ENCODE assay signal across 4 worm cellular contexts in genomic region chrX:8608756-8609155, ce11.
TF ChIP-seq lines count a peak whose summit lies in the region.

No protein-coding gene starts in this region.

TF ChIP-seq in whole organism, L1 larva, 84 proteins besides CTCF, POLR2A, EP300 and RAD21 (continued from another document and continues in another):
- TF ChIP-seq zip-4 (GFP tag; optimal IDR thresholded peaks at IDR 0.05; lab: Kevin White, UChicago) (no peak), fos-1 (tag; optimal IDR thresholded peaks at IDR 0.05; lab: Kevin White, UChicago) (no peak), skn-1 (tag; optimal IDR thresholded peaks at IDR 0.05; lab: Kevin White, UChicago) (no peak), sptf-1 (tag; optimal IDR thresholded peaks at IDR 0.05; lab: Kevin White, UChicago) (no peak), nhr-71 (tag; optimal IDR thresholded peaks at IDR 0.05; lab: Kevin White, UChicago) (peak; percentile 48), irx-1 (tag; optimal IDR thresholded peaks at IDR 0.05; lab: Kevin White, UChicago) (no peak), nhr-76 (tag; optimal IDR thresholded peaks at IDR 0.05; lab: Kevin White, UChicago) (no peak), efl-1 (optimal IDR thresholded peaks at IDR 0.05; lab: Kevin White, UChicago) (no peak), efl-1 (GFP tag; optimal IDR thresholded peaks at IDR 0.05 in 1 of 2; lab: Kevin White, UChicago) (no peak), ceh-88 (GFP tag; IDR thresholded peaks at IDR 0.05; lab: Robert Waterston, UW) (no peak), fkh-10 (GFP tag; optimal IDR thresholded peaks at IDR 0.05; lab: Kevin White, UChicago) (no peak), alr-1 (tag; optimal IDR thresholded peaks at IDR 0.05; lab: Kevin White, UChicago; ENCODE audit: borderline replicate concordance) (no peak), hlh-4 (tag; optimal IDR thresholded peaks at IDR 0.05; lab: Kevin White, UChicago) (no peak), rnt-1 (tag; optimal IDR thresholded peaks at IDR 0.05; lab: Kevin White, UChicago) (peak; percentile 73), lin-14 (GFP tag; optimal IDR thresholded peaks at IDR 0.05; lab: Kevin White, UChicago) (peak; percentile 26), nhr-237 (tag; optimal IDR thresholded peaks at IDR 0.05; lab: Kevin White, UChicago) (no peak), nhr-90 (tag; optimal IDR thresholded peaks at IDR 0.05; lab: Kevin White, UChicago; ENCODE audit: poor library complexity) (peak; percentile 72), isw-1 (GFP tag; IDR thresholded peaks at IDR 0.05; lab: Robert Waterston, UW) (no peak), hlh-17 (GFP tag; optimal IDR thresholded peaks at IDR 0.05; lab: Kevin White, UChicago; ENCODE audit: borderline replicate concordance) (no peak), sup-37 (GFP tag; optimal IDR thresholded peaks at IDR 0.05; lab: Kevin White, UChicago) (no peak), Y116A8C.19 (tag; optimal IDR thresholded peaks at IDR 0.05; lab: Kevin White, UChicago; ENCODE audit: borderline replicate concordance) (no peak), ces-1 (GFP tag; optimal IDR thresholded peaks at IDR 0.05; lab: Kevin White, UChicago) (no peak), nhr-28 (tag; optimal IDR thresholded peaks at IDR 0.05; lab: Kevin White, UChicago) (no peak), lin-35 (GFP tag; optimal IDR thresholded peaks at IDR 0.05; lab: Kevin White, UChicago) (peak in 1 of 2 experiments; percentile 62), nhr-77 (tag; optimal IDR thresholded peaks at IDR 0.05; lab: Kevin White, UChicago) (peak; percentile 36), efl-3 (GFP tag; optimal IDR thresholded peaks at IDR 0.05; lab: Kevin White, UChicago) (no peak), fkh-8 (tag; optimal IDR thresholded peaks at IDR 0.05; lab: Kevin White, UChicago) (no peak), nhr-47 (tag; optimal IDR thresholded peaks at IDR 0.05; lab: Kevin White, UChicago) (peak; percentile 54), C34B4.2 (tag; optimal IDR thresholded peaks at IDR 0.05; lab: Kevin White, UChicago) (no peak), nhr-84 (tag; optimal IDR thresholded peaks at IDR 0.05; lab: Kevin White, UChicago) (no peak), lsy-2 (tag; optimal IDR thresholded peaks at IDR 0.05; lab: Kevin White, UChicago) (peak; percentile 6 to 39), zag-1 (tag; optimal IDR thresholded peaks at IDR 0.05; lab: Kevin White, UChicago) (no peak), jun-1 (tag; optimal IDR thresholded peaks at IDR 0.05; lab: Kevin White, UChicago) (no peak), aha-1 (tag; optimal IDR thresholded peaks at IDR 0.05; lab: Kevin White, UChicago) (no peak)

TF ChIP-seq in whole organism, L2 larva, 48 proteins besides CTCF, POLR2A, EP300 and RAD21 (continued from another document):
- TF ChIP-seq F13H6.1 (tag; optimal IDR thresholded peaks at IDR 0.05; lab: Kevin White, UChicago) (peak; percentile 27), sma-9 (GFP tag; optimal IDR thresholded peaks at IDR 0.05; lab: Kevin White, UChicago) (peak; percentile 48), sma-9 (tag; optimal IDR thresholded peaks at IDR 0.05; lab: Kevin White, UChicago) (no peak)

TF ChIP-seq in whole organism, L4 larva, 104 proteins besides CTCF, POLR2A, EP300 and RAD21 (continued from another document and continues in another):
- TF ChIP-seq nhr-25 (tag; optimal IDR thresholded peaks at IDR 0.05; lab: Kevin White, UChicago; ENCODE audit: borderline replicate concordance, insufficient read depth) (no peak), nhr-42 (GFP tag; IDR thresholded peaks at IDR 0.05; lab: Robert Waterston, UW) (0 out of 2 replicates have a peak, but pooled peaks have one; percentile 65), mes-2 (tag; optimal IDR thresholded peaks at IDR 0.05; lab: Kevin White, UChicago; ENCODE audit: poor library complexity, severe bottlenecking) (peak; percentile 37), F26F4.8 (GFP tag; conservative IDR thresholded peaks at IDR 0.05; lab: Robert Waterston, UW) (peak; percentile 92), mxl-2 (GFP tag; conservative IDR thresholded peaks at IDR 0.05; lab: Robert Waterston, UW) (peak; percentile 57; the same call in 1 of the 2 replicates), lim-7 (GFP tag; IDR thresholded peaks at IDR 0.05; lab: Robert Waterston, UW) (peak; percentile 85), T26A8.4 (GFP tag; IDR thresholded peaks at IDR 0.05; lab: Robert Waterston, UW) (peak; percentile 75; the same call in 1 of the 2 replicates), zfp-3 (GFP tag; conservative IDR thresholded peaks at IDR 0.05; lab: Robert Waterston, UW) (peak; percentile 70; the same call in 1 of the 2 replicates), Y75B8A.6 (GFP tag; IDR thresholded peaks at IDR 0.05; lab: Robert Waterston, UW) (0 out of 2 replicates have a peak, but pooled peaks have one; percentile 65), ceh-28 (tag; optimal IDR thresholded peaks at IDR 0.05; lab: Kevin White, UChicago) (no peak), dmd-8 (GFP tag; IDR thresholded peaks at IDR 0.05; lab: Robert Waterston, UW) (peak; percentile 74; the same call in 1 of the 2 replicates), cey-2 (tag; optimal IDR thresholded peaks at IDR 0.05; lab: Kevin White, UChicago; ENCODE audit: borderline replicate concordance, insufficient read depth) (no peak), tra-1 (GFP tag; IDR thresholded peaks at IDR 0.05; lab: Robert Waterston, UW) (peak; percentile 84), mxl-3 (GFP tag; optimal IDR thresholded peaks at IDR 0.05; lab: Kevin White, UChicago) (no peak), nhr-6 (tag; optimal IDR thresholded peaks at IDR 0.05; lab: Kevin White, UChicago) (peak; percentile 43), hmg-1.1 (GFP tag; IDR thresholded peaks at IDR 0.05; lab: Robert Waterston, UW) (peak; percentile 75), zip-2 (tag; optimal IDR thresholded peaks at IDR 0.05; lab: Kevin White, UChicago) (peak; percentile 56), zag-1 (tag; optimal IDR thresholded peaks at IDR 0.05; lab: Kevin White, UChicago) (no peak), aha-1 (tag; lab: Kevin White, UChicago) (peak; percentile 79), ceh-20 (GFP tag; IDR thresholded peaks at IDR 0.05; lab: Robert Waterston, UW) (0 out of 2 replicates have a peak, but pooled peaks have one; percentile 28), hlh-11 (tag; optimal IDR thresholded peaks at IDR 0.05; lab: Kevin White, UChicago) (no peak), hif-1 (tag; optimal IDR thresholded peaks at IDR 0.05; lab: Kevin White, UChicago) (no peak), unc-62 (GFP tag; optimal IDR thresholded peaks at IDR 0.05 in 1 of 2; lab: Kevin White, UChicago) (peak in 1 of 2 experiments; percentile 57), unc-62 (tag; optimal IDR thresholded peaks at IDR 0.05; lab: Kevin White, UChicago) (no peak), Y105C5A.15 (GFP tag; IDR thresholded peaks at IDR 0.05; lab: Robert Waterston, UW) (peak; percentile 75; the same call in 1 of the 2 replicates), nhr-102 (tag; optimal IDR thresholded peaks at IDR 0.05; lab: Kevin White, UChicago) (peak; percentile 67), snpc-1.2 (GFP tag; IDR thresholded peaks at IDR 0.05; lab: Robert Waterston, UW) (peak; percentile 87), sdz-12 (GFP tag; optimal IDR thresholded peaks at IDR 0.05; lab: Kevin White, UChicago) (peak; percentile 12), ztf-7 (tag; optimal IDR thresholded peaks at IDR 0.05; lab: Kevin White, UChicago) (no peak), nhr-77 (tag; optimal IDR thresholded peaks at IDR 0.05; lab: Kevin White, UChicago) (no peak), Y5F2A.4 (GFP tag; optimal IDR thresholded peaks at IDR 0.05; lab: Kevin White, UChicago) (peak; percentile 22), daf-19 (GFP tag; conservative IDR thresholded peaks at IDR 0.05; lab: Robert Waterston, UW) (0 out of 2 replicates have a peak, but pooled peaks have one; percentile 55), arid-1 (GFP tag; conservative IDR thresholded peaks at IDR 0.05; lab: Robert Waterston, UW) (no peak), nhr-10 (tag; optimal IDR thresholded peaks at IDR 0.05; lab: Kevin White, UChicago) (no peak), nhr-11 (tag; optimal IDR thresholded peaks at IDR 0.05; lab: Kevin White, UChicago) (peak; percentile 38), php-3 (GFP tag; IDR thresholded peaks at IDR 0.05; lab: Robert Waterston, UW) (peak; percentile 71), pha-4 (GFP tag; IDR thresholded peaks at IDR 0.05; lab: Robert Waterston, UW) (peak; percentile 66; the same call in 1 of the 2 replicates), pha-4 (tag; optimal IDR thresholded peaks at IDR 0.05; lab: Kevin White, UChicago) (no peak), dmd-6 (GFP tag; IDR thresholded peaks at IDR 0.05; lab: Robert Waterston, UW) (peak; percentile 64), nhr-237 (tag; optimal IDR thresholded peaks at IDR 0.05; lab: Kevin White, UChicago) (no peak), ZK337.2 (GFP tag; IDR thresholded peaks at IDR 0.05; lab: Robert Waterston, UW) (peak; percentile 67; the same call in 1 of the 2 replicates), dve-1 (tag; optimal IDR thresholded peaks at IDR 0.05; lab: Kevin White, UChicago; ENCODE audit: insufficient read depth) (peak; percentile 49), mdl-1 (tag; optimal IDR thresholded peaks at IDR 0.05; lab: Kevin White, UChicago) (peak in 1 of 2 experiments; percentile 0), nhr-111 (GFP tag; optimal IDR thresholded peaks at IDR 0.05; lab: Kevin White, UChicago) (peak; percentile 56), daf-16 (GFP tag; optimal IDR thresholded peaks at IDR 0.05; lab: Kevin White, UChicago) (peak; percentile 73 to 75), daf-16 (tag; optimal IDR thresholded peaks at IDR 0.05; lab: Kevin White, UChicago) (peak; percentile 73)

TF ChIP-seq in whole organism, young adult, 124 proteins besides CTCF, POLR2A, EP300 and RAD21 (continued from another document and continues in another):
- TF ChIP-seq pha-4 (tag; optimal IDR thresholded peaks at IDR 0.05; lab: Kevin White, UChicago) (no peak), C17E4.6 (GFP tag; IDR thresholded peaks at IDR 0.05; lab: Robert Waterston, UW) (no peak), dpl-1 (GFP tag; optimal IDR thresholded peaks at IDR 0.05; lab: Kevin White, UChicago) (no peak), lsl-1 (GFP tag; optimal IDR thresholded peaks at IDR 0.05; lab: Kevin White, UChicago) (no peak), snpc-4 (GFP tag; optimal IDR thresholded peaks at IDR 0.05; lab: Kevin White, UChicago) (peak; percentile 47), snpc-4 (tag; optimal IDR thresholded peaks at IDR 0.05; lab: Kevin White, UChicago) (peak in 2 of 4 experiments; percentile 51 to 60), madf-6 (GFP tag; IDR thresholded peaks at IDR 0.05; lab: Robert Waterston, UW) (no peak), F49E8.2 (tag; optimal IDR thresholded peaks at IDR 0.05; lab: Kevin White, UChicago; ENCODE audit: insufficient read depth) (no peak), mcd-1 (GFP tag; IDR thresholded peaks at IDR 0.05; lab: Robert Waterston, UW) (no peak; the same call in none of the 2 replicates), rec-8 (tag; optimal IDR thresholded peaks at IDR 0.05; lab: Kevin White, UChicago) (peak; percentile 40 to 51), C06A6.2 (GFP tag; conservative IDR thresholded peaks at IDR 0.05; lab: Robert Waterston, UW) (no peak), F37B4.10 (GFP tag; IDR thresholded peaks at IDR 0.05; lab: Robert Waterston, UW) (no peak), die-1 (tag; optimal IDR thresholded peaks at IDR 0.05; lab: Kevin White, UChicago) (peak; percentile 72), lin-54 (GFP tag; optimal IDR thresholded peaks at IDR 0.05; lab: Kevin White, UChicago) (no peak), ztf-28 (GFP tag; IDR thresholded peaks at IDR 0.05; lab: Robert Waterston, UW) (0 out of 2 replicates have a peak, but pooled peaks have one; percentile 58), bed-1 (GFP tag; IDR thresholded peaks at IDR 0.05; lab: Robert Waterston, UW) (0 out of 2 replicates have a peak, but pooled peaks have one; percentile 69), nhr-90 (tag; optimal IDR thresholded peaks at IDR 0.05; lab: Kevin White, UChicago) (peak; percentile 81), ceh-91 (GFP tag; IDR thresholded peaks at IDR 0.05; lab: Robert Waterston, UW) (no peak), attf-3 (GFP tag; conservative IDR thresholded peaks at IDR 0.05; lab: Robert Waterston, UW) (0 out of 2 replicates have a peak, but pooled peaks have one; percentile 14), Y56A3A.18 (GFP tag; IDR thresholded peaks at IDR 0.05; lab: Robert Waterston, UW) (0 out of 2 replicates have a peak, but pooled peaks have one; percentile 65), B0261.1 (tag; optimal IDR thresholded peaks at IDR 0.05; lab: Kevin White, UChicago) (peak; percentile 88), zim-3 (tag; optimal IDR thresholded peaks at IDR 0.05; lab: Kevin White, UChicago) (peak; percentile 80), lin-40 (tag; optimal IDR thresholded peaks at IDR 0.05; lab: Kevin White, UChicago) (peak; percentile 50), athp-1 (tag; optimal IDR thresholded peaks at IDR 0.05; lab: Kevin White, UChicago) (peak; percentile 29), egl-44 (GFP tag; IDR thresholded peaks at IDR 0.05; lab: Robert Waterston, UW) (no peak), ztf-26 (tag; optimal IDR thresholded peaks at IDR 0.05; lab: Kevin White, UChicago) (peak; percentile 73), lag-1 (GFP tag; IDR thresholded peaks at IDR 0.05; lab: Robert Waterston, UW) (no peak), him-1 (tag; optimal IDR thresholded peaks at IDR 0.05; lab: Kevin White, UChicago) (peak; percentile 79), unc-130 (GFP tag; optimal IDR thresholded peaks at IDR 0.05; lab: Kevin White, UChicago) (peak; percentile 1), dpff-1 (tag; optimal IDR thresholded peaks at IDR 0.05; lab: Kevin White, UChicago) (no peak), Y53F4B.3 (GFP tag; IDR thresholded peaks at IDR 0.05; lab: Robert Waterston, UW) (no peak), hsf-1 (GFP tag; IDR thresholded peaks at IDR 0.05; lab: Robert Waterston, UW) (no peak), nfyb-1 (GFP tag; IDR thresholded peaks at IDR 0.05; lab: Robert Waterston, UW) (peak; percentile 75), T26A5.8 (tag; optimal IDR thresholded peaks at IDR 0.05; lab: Kevin White, UChicago) (peak; percentile 33), ztf-25 (GFP tag; IDR thresholded peaks at IDR 0.05; lab: Robert Waterston, UW) (peak; percentile 27; the same call in 1 of the 2 replicates), lir-1 (GFP tag; conservative IDR thresholded peaks at IDR 0.05; lab: Robert Waterston, UW) (0 out of 2 replicates have a peak, but pooled peaks have one; percentile 34), bed-2 (GFP tag; IDR thresholded peaks at IDR 0.05; lab: Robert Waterston, UW) (no peak), K11D2.4 (GFP tag; IDR thresholded peaks at IDR 0.05; lab: Robert Waterston, UW) (0 out of 2 replicates have a peak, but pooled peaks have one; percentile 35), rpc-1 (optimal IDR thresholded peaks at IDR 0.05; lab: Kevin White, UChicago) (peak; percentile 97), rpc-1 (tag; optimal IDR thresholded peaks at IDR 0.05; lab: Kevin White, UChicago) (peak; percentile 92), ztf-6 (GFP tag; IDR thresholded peaks at IDR 0.05; lab: Robert Waterston, UW) (no peak), pbrm-1 (GFP tag; IDR thresholded peaks at IDR 0.05; lab: Robert Waterston, UW) (peak; percentile 47; the same call in 1 of the 2 replicates), lin-26 (GFP tag; IDR thresholded peaks at IDR 0.05; lab: Robert Waterston, UW) (peak; percentile 93), hmg-20 (GFP tag; IDR thresholded peaks at IDR 0.05; lab: Robert Waterston, UW) (peak; percentile 62; the same call in 1 of the 2 replicates), tlf-1 (GFP tag; optimal IDR thresholded peaks at IDR 0.05; lab: Kevin White, UChicago) (no peak), snpc-3.4 (tag; optimal IDR thresholded peaks at IDR 0.05; lab: Kevin White, UChicago) (peak; percentile 33), T07F8.4 (tag; optimal IDR thresholded peaks at IDR 0.05; lab: Kevin White, UChicago) (peak; percentile 53), fkh-3 (tag; optimal IDR thresholded peaks at IDR 0.05; lab: Kevin White, UChicago) (no peak), B0035.1 (tag; optimal IDR thresholded peaks at IDR 0.05; lab: Kevin White, UChicago) (no peak), madf-3 (GFP tag; IDR thresholded peaks at IDR 0.05; lab: Robert Waterston, UW) (no peak), chd-7 (tag; optimal IDR thresholded peaks at IDR 0.05; lab: Kevin White, UChicago) (peak; percentile 71), attf-6 (GFP tag; IDR thresholded peaks at IDR 0.05; lab: Robert Waterston, UW) (peak; percentile 58; the same call in 1 of the 2 replicates), Y53G8AR.9 (GFP tag; conservative IDR thresholded peaks at IDR 0.05; lab: Robert Waterston, UW) (no peak), sptf-2 (GFP tag; optimal IDR thresholded peaks at IDR 0.05; lab: Kevin White, UChicago) (peak; percentile 24), repo-1 (tag; optimal IDR thresholded peaks at IDR 0.05; lab: Kevin White, UChicago) (no peak)
